Fruit fly (Drosophila melanogaster) Kc167 (cell line): ENCODE measurements around the gene CG32373.

Experiments
- Sin3A ChIP-seq: fragments of >200 bp; optimal IDR thresholded peaks from 2 replicates; lab custom pipeline; 2018; ENCODE audit warnings: missing external identifiers
- h ChIP-seq: fragments of >200 bp; optimal IDR thresholded peaks from 3 replicates; lab custom pipeline; 2018; ENCODE audit warnings: missing external identifiers
- insv ChIP-seq: fragments of >200 bp; optimal IDR thresholded peaks from 3 replicates; lab custom pipeline; 2018; ENCODE audit warnings: missing external identifiers
- psq ChIP-seq: fragments of >200 bp; optimal IDR thresholded peaks from 2 replicates; lab custom pipeline; 2017; ENCODE audit warnings: missing external identifiers
- ttk ChIP-seq: sonication (Bioruptor generic); optimal IDR thresholded peaks from 2 replicates; lab custom pipeline; 2017; ENCODE audit warnings: missing external identifiers

- no peak for TF ChIP-seq ttk
- TF ChIP-seq h (lab: Kevin White, UChicago), result no peak
- no peak for TF ChIP-seq Sin3A (lab: Kevin White, UChicago)
- no peak for TF ChIP-seq insv (lab: Kevin White, UChicago)
- TF ChIP-seq psq, result no peak
Observed at dm6 chr3L:7759835-7760780, 109.8 kb downstream of the CG32373 start, which contains the start of gene Hn.
